Fruit fly (Drosophila melanogaster) whole organism, embryonic: Measurements from ENCODE around the gene Fic.
A peak's percentile ranks its signal among the peaks of the same experiment; 100 is the strongest.

Source experiments
- Bgb ChIP-seq: fragments of 200-800 bp; sonication (Bioruptor generic); IDR thresholded peaks from 2 replicates; pipeline ENCODE4 v1.3.6; 2022; ENCODE audit warnings: missing biosample characterization, missing genetic modification characterization; ENCODE audit not compliant: partially characterized antibody
- CG10543 ChIP-seq: fragments of 200-800 bp; sonication (Bioruptor generic); optimal IDR thresholded peaks from 3 replicates; lab custom pipeline; 2017; ENCODE audit warnings: missing biosample characterization, mild to moderate bottlenecking, missing genetic modification characterization, moderate library complexity
- CG10959 ChIP-seq: fragments of 200-800 bp; sonication (Bioruptor generic); IDR thresholded peaks from 2 replicates; pipeline ENCODE4 v1.3.6; 2022; ENCODE audit warnings: missing biosample characterization, missing genetic modification characterization
- CG11696 ChIP-seq: fragments of 200-800 bp; sonication (Bioruptor generic); IDR thresholded peaks from 2 replicates; pipeline ENCODE4 v1.3.6; 2022; ENCODE audit warnings: missing biosample characterization, missing genetic modification characterization
- CG12104 ChIP-seq: fragments of 200-800 bp; sonication (Bioruptor generic); optimal IDR thresholded peaks from 3 replicates; lab custom pipeline; 2016; ENCODE audit warnings: missing biosample characterization, missing genetic modification characterization
- CG12299 ChIP-seq: fragments of 200-800 bp; sonication (Bioruptor generic); optimal IDR thresholded peaks from 2 replicates; lab custom pipeline; 2018; ENCODE audit warnings: missing biosample characterization, mild to moderate bottlenecking, missing genetic modification characterization
- CG12659 ChIP-seq: fragments of 200-800 bp; sonication (Bioruptor generic); optimal IDR thresholded peaks from 3 replicates; lab custom pipeline; 2017; ENCODE audit warnings: mild to moderate bottlenecking, missing biosample characterization, missing genetic modification reagents, missing genetic modification characterization
- CG13624 ChIP-seq: fragments of 200-800 bp; sonication (Bioruptor generic); optimal IDR thresholded peaks from 2 replicates; lab custom pipeline; 2016; ENCODE audit warnings: missing biosample characterization, missing genetic modification characterization
- CG15269 ChIP-seq: fragments of 200-800 bp; sonication (Bioruptor generic); optimal IDR thresholded peaks from 2 replicates; lab custom pipeline; 2018; ENCODE audit warnings: missing biosample characterization, mild to moderate bottlenecking, missing genetic modification characterization, moderate library complexity
- CG15514 ChIP-seq: fragments of 200-800 bp; sonication (Bioruptor generic); optimal IDR thresholded peaks from 3 replicates; lab custom pipeline; 2017; ENCODE audit warnings: missing biosample characterization, missing genetic modification characterization, mild to moderate bottlenecking, moderate library complexity, missing genetic modification reagents
- CG15601 ChIP-seq: fragments of 200-800 bp; sonication (Bioruptor generic); optimal IDR thresholded peaks from 3 replicates; lab custom pipeline; 2019; ENCODE audit warnings: missing biosample characterization, mild to moderate bottlenecking, missing genetic modification characterization, moderate library complexity
- CG17359 ChIP-seq: fragments of 200-800 bp; sonication (Bioruptor generic); optimal IDR thresholded peaks from 3 replicates; lab custom pipeline; 2018; ENCODE audit warnings: missing biosample characterization, mild to moderate bottlenecking, missing genetic modification characterization, moderate library complexity
- CG17361 ChIP-seq: fragments of 200-800 bp; sonication (Bioruptor generic); IDR thresholded peaks from 3 replicates; pipeline ENCODE4 v1.3.6; 2022; ENCODE audit warnings: missing biosample characterization, missing genetic modification characterization
- CG1832 ChIP-seq: fragments of 200-800 bp; sonication (Bioruptor generic); optimal IDR thresholded peaks from 2 replicates; lab custom pipeline; 2017; ENCODE audit warnings: missing biosample characterization, mild to moderate bottlenecking, missing genetic modification characterization, inconsistent platforms
- CG32772 ChIP-seq: fragments of 200-800 bp; sonication (Bioruptor generic); IDR thresholded peaks from 2 replicates; pipeline ENCODE4 v1.3.6; 2022; ENCODE audit warnings: missing biosample characterization, missing genetic modification characterization
- CG3838 ChIP-seq: fragments of 200-800 bp; sonication (Bioruptor generic); optimal IDR thresholded peaks from 3 replicates; lab custom pipeline; 2016; ENCODE audit warnings: missing biosample characterization, missing genetic modification characterization
- CG4424 ChIP-seq: fragments of 200-800 bp; sonication (Bioruptor generic); optimal IDR thresholded peaks from 3 replicates; lab custom pipeline; 2016; ENCODE audit warnings: missing biosample characterization, missing genetic modification characterization
- CG6654 ChIP-seq: fragments of 200-800 bp; sonication (Bioruptor generic); optimal IDR thresholded peaks from 2 replicates; lab custom pipeline; 2017; ENCODE audit warnings: missing biosample characterization, mild to moderate bottlenecking, missing genetic modification characterization
- CG6683 ChIP-seq: fragments of 200-800 bp; sonication (Bioruptor generic); optimal IDR thresholded peaks from 2 replicates; lab custom pipeline; 2017; ENCODE audit warnings: missing biosample characterization, mild to moderate bottlenecking, missing genetic modification characterization, missing genetic modification reagents
- CG6791 ChIP-seq: fragments of 200-800 bp; sonication (Bioruptor generic); IDR thresholded peaks from 3 replicates; pipeline ENCODE4 v1.3.6; 2022; ENCODE audit warnings: missing biosample characterization, missing genetic modification characterization; ENCODE audit not compliant: partially characterized antibody
- CG9215 ChIP-seq: fragments of 200-800 bp; sonication (Bioruptor generic); IDR thresholded peaks from 2 replicates; pipeline ENCODE4 v1.3.6; 2022; ENCODE audit warnings: missing biosample characterization, missing genetic modification characterization
- CG9797 ChIP-seq: fragments of 200-800 bp; sonication (Bioruptor generic); optimal IDR thresholded peaks from 3 replicates; lab custom pipeline; 2018; ENCODE audit warnings: missing biosample characterization, mild to moderate bottlenecking, missing genetic modification characterization
- CrebB ChIP-seq: fragments of 200-800 bp; sonication (Bioruptor generic); optimal IDR thresholded peaks from 3 replicates; lab custom pipeline; 2018; ENCODE audit warnings: missing biosample characterization, mild to moderate bottlenecking, missing genetic modification characterization
- D19B ChIP-seq: fragments of 200-800 bp; sonication (Bioruptor generic); optimal IDR thresholded peaks from 2 replicates; lab custom pipeline; 2017; ENCODE audit warnings: missing biosample characterization, mild to moderate bottlenecking, missing genetic modification characterization
- Drgx ChIP-seq: fragments of 200-800 bp; sonication (Bioruptor generic); IDR thresholded peaks from 2 replicates; pipeline ENCODE4 v1.3.6; 2022; ENCODE audit warnings: missing biosample characterization, missing genetic modification characterization
- H2.0 ChIP-seq: fragments of 200-800 bp; sonication (Bioruptor generic); IDR thresholded peaks from 2 replicates; pipeline ENCODE4 v1.3.6; 2022; ENCODE audit warnings: missing biosample characterization, missing genetic modification characterization
- Hr39 ChIP-seq: fragments of >200 bp; optimal IDR thresholded peaks from 2 replicates; lab custom pipeline; 2017
- Med ChIP-seq: fragments of 200-800 bp; sonication (Bioruptor generic); peaks from one replicate; lab custom pipeline; 2016; ENCODE audit warnings: missing biosample characterization, missing genetic modification characterization, mild to moderate bottlenecking, inconsistent platforms, moderate library complexity
- NFAT ChIP-seq: fragments of 200-800 bp; sonication (Bioruptor generic); IDR thresholded peaks from 2 replicates; pipeline ENCODE4 v1.3.6; 2022; ENCODE audit warnings: missing biosample characterization, missing genetic modification characterization
- Nf-YB ChIP-seq: fragments of 200-800 bp; sonication (Bioruptor generic); optimal IDR thresholded peaks from 3 replicates; lab custom pipeline; 2019; ENCODE audit warnings: missing biosample characterization, mild to moderate bottlenecking, missing genetic modification characterization, moderate library complexity
- ase ChIP-seq: fragments of 200-800 bp; sonication (Bioruptor generic); IDR thresholded peaks from 3 replicates; pipeline ENCODE4 v1.3.6; 2022; ENCODE audit warnings: missing biosample characterization, missing genetic modification characterization
- bbx ChIP-seq: fragments of 200-800 bp; sonication (Bioruptor generic); IDR thresholded peaks from 2 replicates; pipeline ENCODE4 v1.3.6; 2022; ENCODE audit warnings: missing biosample characterization, missing genetic modification characterization; ENCODE audit not compliant: partially characterized antibody
- cato ChIP-seq: fragments of 200-800 bp; sonication (Bioruptor generic); optimal IDR thresholded peaks from 2 replicates; lab custom pipeline; 2016; ENCODE audit warnings: missing biosample characterization, missing genetic modification characterization, borderline replicate concordance
- corto ChIP-seq: fragments of 200-800 bp; sonication (Bioruptor generic); optimal IDR thresholded peaks from 2 replicates; lab custom pipeline; 2016; ENCODE audit warnings: missing biosample characterization, mild to moderate bottlenecking, missing genetic modification characterization, moderate library complexity
- crol ChIP-seq: fragments of 200-800 bp; sonication (Bioruptor generic); IDR thresholded peaks from 2 replicates; pipeline ENCODE4 v1.3.6; 2022; ENCODE audit warnings: missing biosample characterization, missing genetic modification characterization
- dmrt99B ChIP-seq: fragments of 200-800 bp; sonication (Bioruptor generic); optimal IDR thresholded peaks from 2 replicates; lab custom pipeline; 2018; ENCODE audit warnings: missing biosample characterization, mild to moderate bottlenecking, missing genetic modification characterization, moderate library complexity
- ewg ChIP-seq: fragments of 200-800 bp; sonication (Bioruptor generic); optimal IDR thresholded peaks from 3 replicates; lab custom pipeline; 2017; ENCODE audit warnings: mild to moderate bottlenecking, missing biosample characterization, missing genetic modification reagents, missing genetic modification characterization
- ftz-f1 ChIP-seq: fragments of 200-800 bp; sonication (Bioruptor generic); optimal IDR thresholded peaks from 2 replicates; lab custom pipeline; 2016; ENCODE audit warnings: missing biosample characterization, missing genetic modification characterization
- gce ChIP-seq: fragments of 200-800 bp; sonication (Bioruptor generic); IDR thresholded peaks from 3 replicates; pipeline ENCODE4 v1.3.6; 2022; ENCODE audit warnings: missing biosample characterization, missing genetic modification characterization
- kni ChIP-seq: fragments of 200-800 bp; sonication (Bioruptor generic); optimal IDR thresholded peaks from 3 replicates; lab custom pipeline; 2017; ENCODE audit warnings: mild to moderate bottlenecking, missing biosample characterization, missing genetic modification reagents, missing genetic modification characterization
- lilli ChIP-seq: fragments of 200-800 bp; sonication (Bioruptor generic); optimal IDR thresholded peaks from 3 replicates; lab custom pipeline; 2016; ENCODE audit warnings: missing biosample characterization, missing genetic modification characterization
- lola ChIP-seq, 3 experiments: fragments of >200 bp in 2 of 3; fragments of 200-800 bp in 1 of 3; sonication (Bioruptor generic) in 1 of 3; optimal IDR thresholded peaks; 2 replicates each; lab custom pipeline; 2017 to 2019; ENCODE audit warnings: missing biosample characterization in 3 of 3, missing genetic modification characterization in 3 of 3, mild to moderate bottlenecking in 1 of 3, moderate library complexity in 1 of 3
- org-1 ChIP-seq: fragments of 200-800 bp; sonication (Bioruptor generic); optimal IDR thresholded peaks from 2 replicates; lab custom pipeline; 2017; ENCODE audit warnings: missing biosample characterization, missing genetic modification characterization
- otp ChIP-seq: fragments of 200-800 bp; sonication (Bioruptor generic); IDR thresholded peaks from 3 replicates; pipeline ENCODE4, ENCODE4 v1.3.6; 2022; ENCODE audit warnings: missing biosample characterization, missing genetic modification characterization
- pzg ChIP-seq: fragments of 200-800 bp; sonication (Bioruptor generic); optimal IDR thresholded peaks from 3 replicates; lab custom pipeline; 2018; ENCODE audit warnings: missing biosample characterization, mild to moderate bottlenecking, missing genetic modification characterization, moderate library complexity
- schlank ChIP-seq: fragments of 200-800 bp; sonication (Bioruptor generic); optimal IDR thresholded peaks from 2 replicates; lab custom pipeline; 2018; ENCODE audit warnings: missing biosample characterization, mild to moderate bottlenecking, missing genetic modification characterization
- sisA ChIP-seq: fragments of 200-800 bp; sonication (Bioruptor generic); IDR thresholded peaks from 2 replicates; pipeline ENCODE4 v1.3.6; 2022; ENCODE audit warnings: missing biosample characterization, missing genetic modification characterization
- slp2 ChIP-seq: fragments of 200-800 bp; sonication (Bioruptor generic); optimal IDR thresholded peaks from 2 replicates; lab custom pipeline; 2016; ENCODE audit warnings: missing biosample characterization, missing genetic modification characterization
- tup ChIP-seq: fragments of 200-800 bp; sonication (Bioruptor generic); optimal IDR thresholded peaks from 2 replicates; lab custom pipeline; 2016; ENCODE audit warnings: missing biosample characterization, mild to moderate bottlenecking, missing genetic modification characterization, moderate library complexity
- wdn ChIP-seq: fragments of 200-800 bp; sonication (Bioruptor generic); IDR thresholded peaks from 2 replicates; pipeline ENCODE4 v1.3.6; 2022; ENCODE audit warnings: missing biosample characterization, missing genetic modification characterization
- wor ChIP-seq: fragments of 200-800 bp; sonication (Bioruptor generic); IDR thresholded peaks from 2 replicates; pipeline ENCODE4 v1.3.6; 2022; ENCODE audit warnings: missing biosample characterization, missing genetic modification characterization

The Fic gene

DNA sequence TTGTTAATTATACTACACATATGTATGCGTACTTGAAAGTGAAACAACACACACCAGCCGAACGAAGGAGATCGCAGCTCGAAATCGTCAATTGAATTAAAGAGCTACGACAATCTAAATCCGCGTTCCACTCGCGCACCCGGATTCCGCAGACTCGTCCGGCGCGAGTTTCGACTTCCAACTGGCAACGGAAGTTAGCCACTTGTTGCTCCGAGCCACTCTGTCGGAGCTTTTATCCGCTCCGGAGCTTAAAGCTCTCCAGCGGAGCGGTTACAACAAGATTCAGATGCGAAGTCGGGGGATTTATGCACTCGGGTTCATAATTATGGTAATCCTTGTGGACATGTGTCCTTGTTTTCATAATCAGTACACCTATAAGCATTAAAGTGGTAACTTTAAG, 41.4 kb downstream of the Fic start, which contains the start of gene Rchy1 (continued):
- TF ChIP-seq Med (GFP tag; lab: Kevin White, UChicago) (peak; percentile 87), NFAT (GFP tag; lab: Robert Waterston, UW) (peak; percentile 54; the same call in 1 of the 2 replicates), CG3838 (GFP tag; lab: Kevin White, UChicago) (no peak), Hr39 (lab: Kevin White, UChicago) (no peak), sisA (no peak), Nf-YB (no peak), CG9797 (GFP tag; lab: Kevin White, UChicago) (no peak), gce (GFP tag; lab: Robert Waterston, UW) (no peak), CG12659 (GFP tag; lab: Kevin White, UChicago) (peak; percentile 45), CG6654 (no peak), ewg (GFP tag; lab: Kevin White, UChicago) (no peak), CG10543 (GFP tag; lab: Kevin White, UChicago) (peak; percentile 33), CG17361 (GFP tag; lab: Robert Waterston, UW) (no peak), org-1 (GFP tag; lab: Kevin White, UChicago) (no peak), wdn (GFP tag; lab: Robert Waterston, UW) (no peak), CG15514 (GFP tag; lab: Kevin White, UChicago) (peak; percentile 64), bbx (GFP tag; lab: Robert Waterston, UW) (peak; percentile 36; the same call in 1 of the 2 replicates), pzg (GFP tag; lab: Kevin White, UChicago) (peak; percentile 0), CG4424 (GFP tag; lab: Kevin White, UChicago) (no peak), schlank (tag; lab: Kevin White, UChicago) (no peak), CG9215 (GFP tag; lab: Robert Waterston, UW) (no peak), CG1832 (no peak), CG6791 (no peak), CG11696 (peak; percentile 62), CG17359 (peak; percentile 4), CG15269 (peak; percentile 33), H2.0 (GFP tag; lab: Robert Waterston, UW) (no peak), CG15601 (no peak), Bgb (GFP tag; lab: Robert Waterston, UW) (peak; percentile 54; the same call in 1 of the 2 replicates), crol (GFP tag; lab: Robert Waterston, UW) (no peak), ase (no peak), Drgx (GFP tag; lab: Robert Waterston, UW) (no peak), CG12299 (tag; lab: Kevin White, UChicago) (peak; percentile 13), ftz-f1 (GFP tag; lab: Kevin White, UChicago) (peak; percentile 25), CG12104 (no peak), cato (no peak), otp (peak; percentile 48; the same call in 1 of the 3 replicates), corto (GFP tag; lab: Kevin White, UChicago) (no peak), wor (GFP tag; lab: Robert Waterston, UW) (no peak), CG10959 (GFP tag; lab: Robert Waterston, UW) (no peak), slp2 (GFP tag; lab: Kevin White, UChicago) (no peak), lola (GFP tag; optimal IDR thresholded peaks at IDR 0.05; lab: Kevin White, UChicago) (no peak), CG32772 (GFP tag; lab: Robert Waterston, UW) (no peak), CG6683 (GFP tag; lab: Kevin White, UChicago) (no peak), tup (GFP tag; lab: Kevin White, UChicago) (no peak), CG13624 (GFP tag; lab: Kevin White, UChicago) (peak; percentile 3), D19B (no peak), CrebB (no peak), lilli (GFP tag; lab: Kevin White, UChicago) (peak; percentile 18), dmrt99B (tag; lab: Kevin White, UChicago) (no peak), kni (GFP tag; lab: Kevin White, UChicago) (no peak)
